Worm (Caenorhabditis elegans): Measurements from ENCODE around the gene vit-3.

vit-3 gene

ce11 chrX:3610442-3610841 lies 38.1 kb upstream of the vit-3 start:
- no peak for TF ChIP-seq isw-1 (GFP tag; IDR thresholded peaks at IDR 0.05)
- TF ChIP-seq fos-1 (tag; optimal IDR thresholded peaks at IDR 0.05): no peak
- no peak for TF ChIP-seq snpc-4 (tag; optimal IDR thresholded peaks at IDR 0.05)
- no peak for TF ChIP-seq nhr-19 (GFP tag; conservative IDR thresholded peaks at IDR 0.05)
- no peak for TF ChIP-seq lsy-2 (tag; optimal IDR thresholded peaks at IDR 0.05)
- TF ChIP-seq fkh-10 (GFP tag; optimal IDR thresholded peaks at IDR 0.05): no peak
- no peak for TF ChIP-seq ceh-82 (tag; optimal IDR thresholded peaks at IDR 0.05)
- TF ChIP-seq unc-98 (GFP tag; IDR thresholded peaks at IDR 0.05): no peak
- TF ChIP-seq unc-86 (tag; optimal IDR thresholded peaks at IDR 0.05): no peak
- TF ChIP-seq ceh-8 (GFP tag; optimal IDR thresholded peaks at IDR 0.05): no peak
- no peak for TF ChIP-seq tlp-1 (tag; optimal IDR thresholded peaks at IDR 0.05)
- no peak for TF ChIP-seq F16B12.6 (tag; optimal IDR thresholded peaks at IDR 0.05)
- no peak for TF ChIP-seq sptf-1 (tag; optimal IDR thresholded peaks at IDR 0.05)
- no peak for TF ChIP-seq mef-2 (tag; optimal IDR thresholded peaks at IDR 0.05)
- no peak for TF ChIP-seq unc-62 (GFP tag; optimal IDR thresholded peaks at IDR 0.05)
- no peak for TF ChIP-seq lin-35 (GFP tag; optimal IDR thresholded peaks at IDR 0.05)
- TF ChIP-seq nhr-47 (tag; optimal IDR thresholded peaks at IDR 0.05): no peak
- no peak for TF ChIP-seq nhr-28 (tag; optimal IDR thresholded peaks at IDR 0.05)
- no peak for TF ChIP-seq dsc-1 (tag; optimal IDR thresholded peaks at IDR 0.05)

- TF ChIP-seq F16B12.6 (tag; optimal IDR thresholded peaks at IDR 0.05) (peak; percentile 48), unc-130 (tag; optimal IDR thresholded peaks at IDR 0.05) (no peak), swsn-7 (tag; optimal IDR thresholded peaks at IDR 0.05) (peak; percentile 40), zip-4 (GFP tag; optimal IDR thresholded peaks at IDR 0.05) (peak; percentile 51), fos-1 (tag; optimal IDR thresholded peaks at IDR 0.05) (peak; percentile 57), unc-86 (tag; optimal IDR thresholded peaks at IDR 0.05) (peak; percentile 48), nhr-237 (tag; optimal IDR thresholded peaks at IDR 0.05) (peak; percentile 15), dsc-1 (tag; optimal IDR thresholded peaks at IDR 0.05) (peak; percentile 45), aha-1 (tag; optimal IDR thresholded peaks at IDR 0.05) (no peak), xbp-1 (tag; optimal IDR thresholded peaks at IDR 0.05) (peak; percentile 70), tbx-2 (tag; optimal IDR thresholded peaks at IDR 0.05) (peak; percentile 69), zag-1 (tag; optimal IDR thresholded peaks at IDR 0.05) (no peak), fkh-10 (GFP tag; optimal IDR thresholded peaks at IDR 0.05) (no peak), ceh-90 (tag; optimal IDR thresholded peaks at IDR 0.05) (no peak), mep-1 (tag; optimal IDR thresholded peaks at IDR 0.05) (peak; percentile 69), nhr-11 (tag; optimal IDR thresholded peaks at IDR 0.05) (no peak), rnt-1 (tag; optimal IDR thresholded peaks at IDR 0.05) (peak; percentile 67), Y116A8C.19 (tag; optimal IDR thresholded peaks at IDR 0.05; ENCODE audit: borderline replicate concordance) (no peak), efl-3 (GFP tag; optimal IDR thresholded peaks at IDR 0.05) (no peak), lin-14 (GFP tag; optimal IDR thresholded peaks at IDR 0.05) (peak; percentile 93), nhr-47 (tag; optimal IDR thresholded peaks at IDR 0.05) (peak; percentile 68), ceh-82 (tag; optimal IDR thresholded peaks at IDR 0.05) (peak; percentile 45 to 82 (median 67)), jun-1 (tag; optimal IDR thresholded peaks at IDR 0.05) (peak; percentile 77), irx-1 (tag; optimal IDR thresholded peaks at IDR 0.05) (peak; percentile 23), ztf-11 (tag; optimal IDR thresholded peaks at IDR 0.05) (peak in 1 of 2 experiments; percentile 4), snu-23 (GFP tag; optimal IDR thresholded peaks at IDR 0.05) (peak; percentile 80), lsy-2 (tag; optimal IDR thresholded peaks at IDR 0.05) (peak; percentile 25 to 74), mdl-1 (tag; optimal IDR thresholded peaks at IDR 0.05) (peak in 1 of 2 experiments; percentile 75), elt-2 (tag; optimal IDR thresholded peaks at IDR 0.05) (peak; percentile 36), egl-13 (tag; optimal IDR thresholded peaks at IDR 0.05) (peak; percentile 48), pag-3 (tag; optimal IDR thresholded peaks at IDR 0.05; ENCODE audit: borderline replicate concordance, insufficient read depth) (peak; percentile 91), ces-1 (GFP tag; optimal IDR thresholded peaks at IDR 0.05) (no peak), ceh-8 (GFP tag; optimal IDR thresholded peaks at IDR 0.05) (no peak), nhr-71 (tag; optimal IDR thresholded peaks at IDR 0.05) (peak; percentile 81), nhr-20 (tag; optimal IDR thresholded peaks at IDR 0.05) (peak; percentile 67), efl-1 (optimal IDR thresholded peaks at IDR 0.05) (peak; percentile 43 to 66), efl-1 (GFP tag; optimal IDR thresholded peaks at IDR 0.05 in 1 of 2) (peak in 1 of 2 experiments; percentile 36), elt-3 (tag; optimal IDR thresholded peaks at IDR 0.05) (peak in 1 of 6 experiments; percentile 1), C34B4.2 (tag; optimal IDR thresholded peaks at IDR 0.05) (no peak), nhr-19 (GFP tag; conservative IDR thresholded peaks at IDR 0.05) (peak; percentile 59), lin-39 (tag; optimal IDR thresholded peaks at IDR 0.05) (no peak)
Measured at ce11 chrX:3605727-3606126, 33.4 kb upstream of the vit-3 start, which contains the start of gene C18B2.4. C18B2.4 (minus strand) TSS chrX:3605741.

Data from whole organism, L1 larva.